Worm (Caenorhabditis elegans): ENCODE measurements around the gene C09F12.2.

Gene C09F12.2

ce11 chrX:11059744-11060143 lies 6.0 kb downstream of the C09F12.2 start, which contains the start of gene lpr-6:
Gene lpr-6, plus strand, starts transcription at chrX:11059994.
- TF ChIP-seq tbx-37 (GFP tag; conservative IDR thresholded peaks at IDR 0.05): no peak
- no peak for TF ChIP-seq F13C5.2 (tag; optimal IDR thresholded peaks at IDR 0.05)
- no peak for TF ChIP-seq sea-1 (GFP tag; conservative IDR thresholded peaks at IDR 0.05)
- no peak for TF ChIP-seq scrt-1 (GFP tag; IDR thresholded peaks at IDR 0.05)

DNA sequence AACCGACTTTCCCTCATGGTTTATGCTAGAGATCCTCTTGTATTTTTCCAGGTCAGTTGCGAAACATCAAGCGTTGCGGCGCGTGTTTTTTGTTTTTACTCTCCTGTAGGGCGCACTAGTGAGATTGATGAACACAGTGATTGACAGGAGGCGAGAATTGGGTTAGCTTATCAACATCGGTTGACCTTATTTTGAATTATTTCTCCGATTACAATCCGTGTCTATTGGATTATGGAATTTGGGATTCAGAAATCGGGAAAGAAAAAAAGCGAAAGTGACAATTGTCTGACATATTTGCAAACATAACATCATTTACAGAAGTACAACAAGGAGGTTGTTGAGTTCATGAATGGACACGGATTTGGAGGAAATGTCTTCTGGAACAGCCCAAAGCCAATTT lies 7.2 kb downstream of the C09F12.2 start:
- TF ChIP-seq F13C5.2 (tag; optimal IDR thresholded peaks at IDR 0.05): no peak
- no peak for TF ChIP-seq hmbx-1 (tag; optimal IDR thresholded peaks at IDR 0.05)
- TF ChIP-seq tbx-11 (GFP tag; IDR thresholded peaks at IDR 0.05): no peak
- no peak for TF ChIP-seq sea-1 (GFP tag; conservative IDR thresholded peaks at IDR 0.05)
- TF ChIP-seq ets-7 (tag; optimal IDR thresholded peaks at IDR 0.05): no peak
- TF ChIP-seq ceh-36 (tag; optimal IDR thresholded peaks at IDR 0.05): no peak
- TF ChIP-seq hmg-4 (GFP tag; optimal IDR thresholded peaks at IDR 0.05): no peak
- no peak for TF ChIP-seq ceh-13 (GFP tag; optimal IDR thresholded peaks at IDR 0.05)
- TF ChIP-seq hnd-1 (tag; optimal IDR thresholded peaks at IDR 0.05): no peak
- no peak for TF ChIP-seq B0310.2 (tag; optimal IDR thresholded peaks at IDR 0.05)

ce11 chrX:11061904-11062303 lies 8.2 kb downstream of the C09F12.2 start, which contains the start of gene lpr-5:
Gene lpr-5, plus strand, starts transcription at chrX:11062123.
- no peak for TF ChIP-seq hmg-4 (GFP tag; optimal IDR thresholded peaks at IDR 0.05)
- TF ChIP-seq hmbx-1 (tag; optimal IDR thresholded peaks at IDR 0.05): no peak
- no peak for TF ChIP-seq ceh-13 (GFP tag; optimal IDR thresholded peaks at IDR 0.05)

DNA sequence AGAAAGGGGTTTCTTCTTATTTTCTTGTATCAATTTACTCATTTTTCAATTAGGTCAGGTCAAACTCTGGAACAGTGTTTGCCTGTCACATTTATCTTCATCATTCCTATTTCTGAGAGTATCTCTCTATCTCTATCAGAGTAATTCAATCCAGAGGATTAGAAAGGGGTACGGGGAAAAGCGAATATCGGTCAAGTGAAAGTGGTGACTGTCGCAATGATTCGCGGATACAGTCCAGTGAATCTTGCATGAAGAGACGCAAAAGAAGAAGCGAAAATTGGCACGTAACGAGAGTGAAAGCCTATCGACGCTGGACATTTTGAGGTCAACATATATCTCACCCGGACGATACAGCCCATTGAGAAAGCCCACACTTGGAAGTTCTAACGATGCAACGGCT lies 11.1 kb downstream of the C09F12.2 start, which contains the start of gene lpr-4:
Gene lpr-4, plus strand, starts transcription at position 328 of the 400 bp plus-strand sequence.
- TF ChIP-seq ama-1 (optimal IDR thresholded peaks at IDR 0.05): no peak
- no peak for TF ChIP-seq hnd-1 (tag; optimal IDR thresholded peaks at IDR 0.05)
- TF ChIP-seq hmg-4 (GFP tag; optimal IDR thresholded peaks at IDR 0.05): no peak
- TF ChIP-seq sea-1 (GFP tag; conservative IDR thresholded peaks at IDR 0.05): no peak
- TF ChIP-seq aly-1 (tag; optimal IDR thresholded peaks at IDR 0.05): no peak
- no peak for TF ChIP-seq ceh-36 (tag; optimal IDR thresholded peaks at IDR 0.05)
- no peak for TF ChIP-seq flt-1 (GFP tag; IDR thresholded peaks at IDR 0.05)
- no peak for TF ChIP-seq ceh-13 (GFP tag; optimal IDR thresholded peaks at IDR 0.05)
- no peak for TF ChIP-seq F13C5.2 (tag; optimal IDR thresholded peaks at IDR 0.05)
- TF ChIP-seq ets-7 (tag; optimal IDR thresholded peaks at IDR 0.05): no peak
- TF ChIP-seq hmbx-1 (tag; optimal IDR thresholded peaks at IDR 0.05): no peak
- TF ChIP-seq B0310.2 (tag; optimal IDR thresholded peaks at IDR 0.05): no peak
- no peak for TF ChIP-seq tbx-37 (GFP tag; conservative IDR thresholded peaks at IDR 0.05)

- TF ChIP-seq hnd-1 (tag; optimal IDR thresholded peaks at IDR 0.05) (no peak), hmg-4 (GFP tag; optimal IDR thresholded peaks at IDR 0.05) (no peak), sea-1 (GFP tag; conservative IDR thresholded peaks at IDR 0.05) (no peak), pes-1 (GFP tag; IDR thresholded peaks at IDR 0.05) (no peak), ceh-36 (tag; optimal IDR thresholded peaks at IDR 0.05) (no peak), ama-1 (optimal IDR thresholded peaks at IDR 0.05) (no peak), aly-1 (tag; optimal IDR thresholded peaks at IDR 0.05) (no peak), F13C5.2 (tag; optimal IDR thresholded peaks at IDR 0.05) (no peak), B0310.2 (tag; optimal IDR thresholded peaks at IDR 0.05) (no peak), tra-4 (tag; optimal IDR thresholded peaks at IDR 0.05) (no peak), ceh-13 (GFP tag; optimal IDR thresholded peaks at IDR 0.05) (no peak), tbx-37 (GFP tag; conservative IDR thresholded peaks at IDR 0.05) (no peak)
Measured at ce11 chrX:11067256-11067655, 13.5 kb downstream of the C09F12.2 start.

- TF ChIP-seq ceh-13 (GFP tag; optimal IDR thresholded peaks at IDR 0.05) (no peak), ceh-36 (tag; optimal IDR thresholded peaks at IDR 0.05) (no peak), hmbx-1 (tag; optimal IDR thresholded peaks at IDR 0.05) (no peak), hmg-4 (GFP tag; optimal IDR thresholded peaks at IDR 0.05) (no peak), tbx-37 (GFP tag; conservative IDR thresholded peaks at IDR 0.05) (no peak), flt-1 (GFP tag; IDR thresholded peaks at IDR 0.05) (no peak), pes-1 (GFP tag; IDR thresholded peaks at IDR 0.05) (no peak), sea-1 (GFP tag; conservative IDR thresholded peaks at IDR 0.05) (no peak), ama-1 (optimal IDR thresholded peaks at IDR 0.05) (no peak), aly-1 (tag; optimal IDR thresholded peaks at IDR 0.05) (no peak), F13C5.2 (tag; optimal IDR thresholded peaks at IDR 0.05) (no peak), B0310.2 (tag; optimal IDR thresholded peaks at IDR 0.05) (no peak)
Measured at ce11 chrX:11068334-11068733, 14.6 kb downstream of the C09F12.2 start, which contains the start of gene apt-9. Gene apt-9, plus strand, starts transcription at chrX:11068527.

DNA sequence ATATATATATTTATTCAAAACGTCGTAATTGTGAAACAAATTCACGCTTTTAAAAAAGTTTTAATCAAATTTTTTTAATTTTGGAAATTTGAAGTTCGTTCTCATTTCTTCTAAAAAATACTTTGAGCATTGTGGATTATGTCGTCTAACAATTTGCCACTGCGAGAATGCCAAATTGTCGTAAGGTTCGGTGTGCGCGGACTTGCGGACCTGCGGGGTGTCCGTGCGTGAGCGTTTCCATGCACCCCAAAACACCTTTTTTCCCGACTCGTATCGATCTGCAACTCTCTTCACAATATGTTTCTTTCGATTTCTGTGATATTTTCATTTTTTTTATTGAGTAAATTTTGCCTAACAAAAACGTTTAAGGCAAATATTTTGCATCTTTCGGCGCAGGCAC lies 19.0 kb downstream of the C09F12.2 start:
- TF ChIP-seq hmg-4 (GFP tag; optimal IDR thresholded peaks at IDR 0.05): peak; percentile 29
- no peak for TF ChIP-seq aly-1 (tag; optimal IDR thresholded peaks at IDR 0.05)

DNA sequence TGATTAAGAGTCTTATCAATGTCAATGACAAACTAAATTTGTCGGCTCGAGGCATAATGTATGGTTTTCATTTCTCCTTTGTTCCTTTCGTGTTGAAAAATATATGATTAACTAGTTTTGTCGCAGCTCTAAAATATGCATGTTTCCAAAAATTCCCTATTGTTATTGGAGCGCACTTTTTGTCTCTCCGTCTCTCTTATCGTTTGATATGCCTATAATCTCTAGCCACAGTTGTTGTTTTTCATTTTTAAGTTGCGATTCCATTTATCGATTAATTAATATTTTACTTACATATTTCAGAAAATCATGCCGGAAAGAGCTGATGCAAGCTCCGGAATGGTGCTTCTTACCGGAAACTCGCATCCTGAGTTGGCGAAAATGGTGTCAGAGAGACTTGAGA lies 19.6 kb downstream of the C09F12.2 start, which contains the start of gene W04G3.5:
Gene W04G3.5, plus strand, starts transcription at position 301 of the 400 bp plus-strand sequence.
- TF ChIP-seq F13C5.2 (tag; optimal IDR thresholded peaks at IDR 0.05) (no peak), scrt-1 (GFP tag; IDR thresholded peaks at IDR 0.05) (no peak), tbx-11 (GFP tag; IDR thresholded peaks at IDR 0.05) (no peak), ama-1 (optimal IDR thresholded peaks at IDR 0.05) (no peak), hnd-1 (tag; optimal IDR thresholded peaks at IDR 0.05) (no peak), tbx-37 (GFP tag; conservative IDR thresholded peaks at IDR 0.05) (no peak), ceh-36 (tag; optimal IDR thresholded peaks at IDR 0.05) (no peak), sea-1 (GFP tag; conservative IDR thresholded peaks at IDR 0.05) (no peak), B0310.2 (tag; optimal IDR thresholded peaks at IDR 0.05) (no peak), hmbx-1 (tag; optimal IDR thresholded peaks at IDR 0.05) (no peak), tra-4 (tag; optimal IDR thresholded peaks at IDR 0.05) (no peak), flt-1 (GFP tag; IDR thresholded peaks at IDR 0.05) (no peak)

All from whole organism, early embryonic.